Worm (Caenorhabditis elegans) whole organism, L4 larva: ENCODE results near the gene R03D7.15.

Experiments
- ZK546.5 ChIP-seq, 2 experiments: sonication (generic microtip); optimal IDR thresholded peaks; 2 replicates each; lab custom pipeline; 2017; ENCODE audit warnings: missing biosample characterization in 2 of 2, missing genetic modification characterization in 2 of 2
- daf-16 ChIP-seq, 3 experiments: sonication (generic microtip); optimal IDR thresholded peaks; 2 replicates each; lab custom pipeline; 2016 to 2017; ENCODE audit warnings: missing genetic modification characterization in 3 of 3, missing genetic modification reagents in 3 of 3, mild to moderate bottlenecking in 2 of 3, missing compliant biosample characterization in 2 of 3, missing biosample characterization in 1 of 3, moderate library complexity in 1 of 3
- egl-27 ChIP-seq: sonication (generic microtip); optimal IDR thresholded peaks from 3 replicates; lab custom pipeline; 2017; ENCODE audit warnings: missing biosample characterization, missing genetic modification reagents, missing genetic modification characterization
- hmg-1.1 ChIP-seq: fragments of 200-800 bp; sonication (Bioruptor generic); IDR thresholded peaks from 2 replicates; pipeline ENCODE4 v1.3.6; 2022; ENCODE audit warnings: missing genetic modification reagents, missing genetic modification characterization, missing compliant biosample characterization
- jun-1 ChIP-seq: fragments of 150-350 bp; optimal IDR thresholded peaks from 2 replicates; lab custom pipeline; 2014; ENCODE audit warnings: missing biosample characterization, missing genetic modification reagents, missing genetic modification characterization
- lin-15B ChIP-seq: fragments of 150-350 bp; sonication (generic microtip); optimal IDR thresholded peaks from 3 replicates; lab custom pipeline; 2014; ENCODE audit warnings: missing biosample characterization, missing genetic modification characterization
- madf-9 ChIP-seq: fragments of 200-800 bp; sonication (Bioruptor generic); conservative IDR thresholded peaks from 2 replicates; pipeline ENCODE4 v1.3.6; 2022; ENCODE audit warnings: missing genetic modification reagents, missing genetic modification characterization, missing compliant biosample characterization
- mxl-3 ChIP-seq: fragments of 200-800 bp; sonication (Bioruptor generic); optimal IDR thresholded peaks from 2 replicates; lab custom pipeline; 2018; ENCODE audit warnings: mild to moderate bottlenecking, missing genetic modification characterization, missing compliant biosample characterization
- nhr-237 ChIP-seq: sonication (generic microtip); optimal IDR thresholded peaks from 2 replicates; lab custom pipeline; 2017; ENCODE audit warnings: missing biosample characterization, missing genetic modification characterization
- sdz-12 ChIP-seq: fragments of 200-800 bp; sonication (Bioruptor generic); optimal IDR thresholded peaks from 2 replicates; lab custom pipeline; 2018; ENCODE audit warnings: mild to moderate bottlenecking, missing genetic modification characterization, missing compliant biosample characterization
- skn-1 ChIP-seq: fragments of 150-350 bp; optimal IDR thresholded peaks from 2 replicates; lab custom pipeline; 2014; ENCODE audit warnings: missing biosample characterization, missing genetic modification characterization

- no peak for TF ChIP-seq skn-1 (tag; lab: Kevin White, UChicago)
- no peak for TF ChIP-seq jun-1 (tag; lab: Kevin White, UChicago)
- no peak for TF ChIP-seq lin-15B
- TF ChIP-seq nhr-237 (tag; lab: Kevin White, UChicago), result no peak
- TF ChIP-seq egl-27 (tag; lab: Kevin White, UChicago), result no peak
- TF ChIP-seq ZK546.5 (tag; optimal IDR thresholded peaks at IDR 0.05; lab: Kevin White, UChicago), result no peak
- TF ChIP-seq sdz-12 (GFP tag; lab: Kevin White, UChicago), result no peak
- TF ChIP-seq madf-9 (GFP tag; lab: Robert Waterston, UW), result no peak
- no peak for TF ChIP-seq hmg-1.1 (GFP tag; lab: Robert Waterston, UW)
- TF ChIP-seq mxl-3 (GFP tag; lab: Kevin White, UChicago), result no peak
- TF ChIP-seq daf-16 (GFP tag; optimal IDR thresholded peaks at IDR 0.05; lab: Kevin White, UChicago), result no peak
- TF ChIP-seq daf-16 (tag; optimal IDR thresholded peaks at IDR 0.05; lab: Kevin White, UChicago), result no peak
Measured at ce11 chrII:10912995-10913394, 29.0 kb upstream of the R03D7.15 start.
